Worm (Caenorhabditis elegans): Measurements from ENCODE around the gene stdh-1.

stdh-1 gene

DNA sequence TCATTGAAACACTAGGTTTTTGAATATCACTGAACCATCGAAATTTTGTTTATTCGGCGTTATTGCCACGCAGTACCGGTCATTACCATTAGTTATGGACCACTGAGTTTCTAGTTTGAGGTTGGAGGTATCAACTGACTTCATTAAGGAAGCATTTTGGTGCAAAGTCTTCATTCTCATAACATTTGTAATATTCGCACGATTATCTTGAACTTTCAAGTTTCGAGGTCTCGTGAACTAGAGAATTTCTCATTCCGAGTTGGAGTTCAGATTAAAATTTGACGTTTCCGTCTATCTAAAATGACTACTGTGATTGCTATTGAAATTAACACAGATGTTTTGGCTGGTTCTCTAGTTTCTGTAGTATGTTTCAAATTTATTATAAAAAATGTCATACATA is 14.4 kb downstream of the stdh-1 start, which contains the start of gene srx-42:
srx-42 (plus strand) TSS at position 301 of the 400 bp plus-strand sequence.
- TF ChIP-seq tbx-37 (GFP tag; conservative IDR thresholded peaks at IDR 0.05) (no peak), B0310.2 (tag; optimal IDR thresholded peaks at IDR 0.05) (no peak)

DNA sequence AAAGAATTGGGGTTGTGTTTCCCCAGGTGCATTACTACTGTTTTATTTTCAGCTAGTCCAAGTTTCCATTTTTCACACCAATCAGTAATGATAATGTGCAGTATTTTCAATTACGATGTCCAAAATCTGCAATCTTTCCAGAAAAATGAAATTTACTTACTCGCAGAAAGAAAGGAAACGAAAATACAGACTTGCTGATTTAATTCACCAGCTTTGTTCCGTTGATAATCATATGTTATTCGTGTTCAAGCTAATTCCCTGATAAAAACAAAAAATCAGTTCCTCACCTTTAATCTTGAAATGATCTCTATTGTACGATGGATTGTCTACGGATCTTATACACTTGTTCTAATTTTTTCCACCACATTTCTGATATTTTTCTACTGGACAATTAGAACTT is 17.6 kb downstream of the stdh-1 start, which contains the start of gene srxa-11:
srxa-11 (plus strand) TSS at position 301 of the 400 bp plus-strand sequence.
- TF ChIP-seq B0310.2 (tag; optimal IDR thresholded peaks at IDR 0.05) (no peak), ceh-13 (GFP tag; optimal IDR thresholded peaks at IDR 0.05) (no peak), scrt-1 (GFP tag; IDR thresholded peaks at IDR 0.05) (no peak), tbx-37 (GFP tag; conservative IDR thresholded peaks at IDR 0.05) (no peak), pes-1 (GFP tag; IDR thresholded peaks at IDR 0.05) (no peak), hnd-1 (tag; optimal IDR thresholded peaks at IDR 0.05) (no peak), ets-7 (tag; optimal IDR thresholded peaks at IDR 0.05) (no peak), aly-1 (tag; optimal IDR thresholded peaks at IDR 0.05) (no peak), tbx-11 (GFP tag; IDR thresholded peaks at IDR 0.05) (no peak), tra-4 (tag; optimal IDR thresholded peaks at IDR 0.05) (no peak), ceh-36 (tag; optimal IDR thresholded peaks at IDR 0.05) (no peak), hmg-4 (GFP tag; optimal IDR thresholded peaks at IDR 0.05) (no peak), sea-1 (GFP tag; conservative IDR thresholded peaks at IDR 0.05) (no peak), hmbx-1 (tag; optimal IDR thresholded peaks at IDR 0.05) (no peak), flt-1 (GFP tag; IDR thresholded peaks at IDR 0.05) (no peak), ama-1 (optimal IDR thresholded peaks at IDR 0.05) (no peak), F13C5.2 (tag; optimal IDR thresholded peaks at IDR 0.05) (no peak)

DNA sequence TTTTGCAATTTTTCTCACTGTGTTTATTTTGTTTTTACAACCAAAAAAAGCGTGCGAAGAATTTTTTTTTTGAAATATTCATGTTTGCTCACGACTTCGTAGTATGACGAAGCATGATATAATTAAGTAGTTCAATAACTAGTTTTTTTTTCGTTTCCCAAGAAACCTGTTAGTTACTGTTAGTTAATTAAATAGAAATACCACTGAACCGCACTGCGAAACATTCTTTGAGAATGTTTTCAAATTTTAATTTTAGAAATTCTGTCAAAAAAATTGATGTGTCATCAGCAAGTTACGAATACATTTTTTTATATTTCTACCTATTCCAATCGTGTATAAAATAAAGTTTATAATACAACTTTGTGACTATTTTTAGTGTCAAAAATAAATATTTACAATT is 20.1 kb downstream of the stdh-1 start, which contains the start of gene srxa-12:
srxa-12 (plus strand) TSS at position 301 of the 400 bp plus-strand sequence.
- TF ChIP-seq hmg-4 (GFP tag; optimal IDR thresholded peaks at IDR 0.05) (no peak), ama-1 (optimal IDR thresholded peaks at IDR 0.05) (no peak), ceh-13 (GFP tag; optimal IDR thresholded peaks at IDR 0.05) (no peak), flt-1 (GFP tag; IDR thresholded peaks at IDR 0.05) (no peak), scrt-1 (GFP tag; IDR thresholded peaks at IDR 0.05) (no peak)

DNA sequence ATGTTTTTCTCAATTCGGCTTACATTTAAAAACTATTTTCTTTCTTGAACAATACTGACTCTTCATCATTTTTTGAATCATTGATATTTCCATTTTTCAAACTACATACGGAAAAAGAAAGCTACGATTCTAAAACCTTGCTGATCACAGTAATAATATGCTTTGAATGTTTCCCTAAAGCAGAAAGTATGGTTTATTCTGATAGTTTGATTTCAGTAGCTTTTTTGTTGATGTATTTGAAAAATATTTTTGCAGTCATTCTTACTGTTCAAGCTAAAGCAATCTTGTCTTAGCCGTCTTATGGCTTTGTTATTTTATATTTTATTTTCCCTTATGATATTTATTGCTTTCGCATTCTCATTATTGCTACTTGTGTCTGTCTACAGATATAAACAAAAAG is 23.2 kb downstream of the stdh-1 start, which contains the start of gene srxa-13:
srxa-13 (plus strand) TSS at position 301 of the 400 bp plus-strand sequence.
- TF ChIP-seq hmg-4 (GFP tag; optimal IDR thresholded peaks at IDR 0.05): no peak
- no peak for TF ChIP-seq flt-1 (GFP tag; IDR thresholded peaks at IDR 0.05)
- no peak for TF ChIP-seq ceh-13 (GFP tag; optimal IDR thresholded peaks at IDR 0.05)
- no peak for TF ChIP-seq scrt-1 (GFP tag; IDR thresholded peaks at IDR 0.05)

DNA sequence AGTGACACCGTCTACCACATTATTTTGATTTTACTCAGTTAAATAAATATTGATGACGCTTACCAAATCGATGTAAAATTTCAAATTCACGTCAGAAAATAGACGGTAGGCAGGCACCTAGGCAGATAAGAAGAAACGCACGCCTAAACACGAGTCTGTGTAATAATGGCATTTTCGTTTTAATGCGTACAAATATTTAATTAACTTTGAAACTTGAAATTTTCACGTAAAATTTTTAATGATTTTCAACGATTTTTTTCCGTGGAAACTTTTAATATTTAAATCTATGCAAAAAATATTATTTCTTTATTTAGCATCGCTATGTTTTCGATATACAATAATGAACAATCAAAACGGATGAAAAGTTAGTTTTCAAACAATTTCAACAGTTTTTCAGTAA is 24.9 kb downstream of the stdh-1 start, which contains the start of gene C06B3.16:
C06B3.16 (plus strand) TSS at position 301 of the 400 bp plus-strand sequence.
- no peak for TF ChIP-seq scrt-1 (GFP tag; IDR thresholded peaks at IDR 0.05)
- no peak for TF ChIP-seq ets-7 (tag; optimal IDR thresholded peaks at IDR 0.05)
- no peak for TF ChIP-seq ceh-36 (tag; optimal IDR thresholded peaks at IDR 0.05)
- no peak for TF ChIP-seq hmg-4 (GFP tag; optimal IDR thresholded peaks at IDR 0.05)
- no peak for TF ChIP-seq sea-1 (GFP tag; conservative IDR thresholded peaks at IDR 0.05)

DNA sequence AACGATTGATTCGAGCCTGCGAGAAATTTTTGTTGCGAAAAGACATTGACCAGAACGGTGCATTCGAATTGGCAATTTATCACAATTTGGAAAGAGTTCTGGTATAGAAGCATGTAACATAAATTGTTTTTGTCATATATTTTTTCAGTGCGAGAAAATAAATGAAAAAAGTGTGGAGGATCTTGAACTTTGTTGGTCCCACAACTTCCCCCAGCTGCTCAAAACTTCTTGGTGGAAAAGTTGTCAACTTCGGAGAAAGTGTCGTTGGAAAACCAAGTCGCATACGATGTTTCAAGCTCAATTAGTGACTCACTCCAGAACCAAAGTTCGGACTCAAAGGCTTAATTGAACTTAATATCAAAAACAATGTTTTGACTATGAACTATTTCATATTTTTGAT is 25.7 kb downstream of the stdh-1 start:
- TF ChIP-seq scrt-1 (GFP tag; IDR thresholded peaks at IDR 0.05): no peak
- TF ChIP-seq aly-1 (tag; optimal IDR thresholded peaks at IDR 0.05): no peak
- no peak for TF ChIP-seq sea-1 (GFP tag; conservative IDR thresholded peaks at IDR 0.05)
- no peak for TF ChIP-seq hmg-4 (GFP tag; optimal IDR thresholded peaks at IDR 0.05)
- no peak for TF ChIP-seq hnd-1 (tag; optimal IDR thresholded peaks at IDR 0.05)
- no peak for TF ChIP-seq tbx-11 (GFP tag; IDR thresholded peaks at IDR 0.05)
- no peak for TF ChIP-seq ama-1 (optimal IDR thresholded peaks at IDR 0.05)
- TF ChIP-seq tbx-37 (GFP tag; conservative IDR thresholded peaks at IDR 0.05): no peak
- TF ChIP-seq hmbx-1 (tag; optimal IDR thresholded peaks at IDR 0.05): no peak
- TF ChIP-seq F13C5.2 (tag; optimal IDR thresholded peaks at IDR 0.05): no peak
- no peak for TF ChIP-seq B0310.2 (tag; optimal IDR thresholded peaks at IDR 0.05)
- no peak for TF ChIP-seq flt-1 (GFP tag; IDR thresholded peaks at IDR 0.05)
- TF ChIP-seq ets-7 (tag; optimal IDR thresholded peaks at IDR 0.05): no peak
- TF ChIP-seq pes-1 (GFP tag; IDR thresholded peaks at IDR 0.05): no peak
- TF ChIP-seq tra-4 (tag; optimal IDR thresholded peaks at IDR 0.05): no peak
- no peak for TF ChIP-seq ceh-36 (tag; optimal IDR thresholded peaks at IDR 0.05)
- no peak for TF ChIP-seq ceh-13 (GFP tag; optimal IDR thresholded peaks at IDR 0.05)

DNA sequence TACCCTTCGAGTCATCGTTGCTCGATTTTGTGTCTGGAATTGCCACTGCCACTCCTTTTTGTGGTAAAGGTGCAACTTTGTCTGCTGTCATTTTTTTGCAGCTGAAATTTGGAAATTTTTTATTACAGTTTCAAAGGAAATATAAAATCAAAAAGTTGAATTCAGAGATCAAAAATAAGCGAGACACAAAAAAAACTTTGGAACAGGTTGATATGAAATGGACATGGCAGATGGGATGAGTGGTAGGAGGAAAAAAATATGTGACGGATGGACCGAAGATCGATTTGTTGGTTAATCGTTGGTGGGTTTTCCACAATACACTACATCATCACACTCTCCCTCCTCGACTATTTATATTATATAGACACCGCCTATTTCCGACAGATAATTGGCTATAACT is 28.3 kb downstream of the stdh-1 start, which contains the start of gene R10D12.1:
R10D12.1 (minus strand) TSS at position 101 of the 400 bp plus-strand sequence.
- TF ChIP-seq ceh-13 (GFP tag; optimal IDR thresholded peaks at IDR 0.05): no peak

DNA sequence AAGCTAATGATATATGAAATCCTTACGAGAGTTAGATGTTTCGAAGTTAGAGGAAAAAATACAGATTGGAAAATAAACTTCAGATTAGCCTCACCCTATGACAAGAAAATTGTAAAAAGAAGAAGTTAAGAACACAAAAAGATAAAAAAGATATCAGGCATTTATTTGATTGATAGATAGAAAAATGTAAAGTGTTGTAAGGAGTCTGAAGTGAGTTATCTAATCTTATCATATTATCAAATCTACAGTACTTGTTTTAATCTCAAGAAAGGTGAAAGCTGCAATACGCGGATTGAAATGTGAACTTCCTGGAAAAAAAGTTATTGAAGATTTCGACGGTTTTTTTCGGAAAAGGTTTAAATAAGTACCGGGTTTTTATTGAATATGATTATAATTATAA is 29.1 kb downstream of the stdh-1 start:
- no peak for TF ChIP-seq hnd-1 (tag; optimal IDR thresholded peaks at IDR 0.05)
- no peak for TF ChIP-seq B0310.2 (tag; optimal IDR thresholded peaks at IDR 0.05)
- TF ChIP-seq ceh-36 (tag; optimal IDR thresholded peaks at IDR 0.05): no peak
- TF ChIP-seq flt-1 (GFP tag; IDR thresholded peaks at IDR 0.05): no peak
- TF ChIP-seq pes-1 (GFP tag; IDR thresholded peaks at IDR 0.05): no peak
- TF ChIP-seq aly-1 (tag; optimal IDR thresholded peaks at IDR 0.05): no peak
- TF ChIP-seq hmg-4 (GFP tag; optimal IDR thresholded peaks at IDR 0.05): no peak
- no peak for TF ChIP-seq tbx-11 (GFP tag; IDR thresholded peaks at IDR 0.05)
- TF ChIP-seq F13C5.2 (tag; optimal IDR thresholded peaks at IDR 0.05): no peak
- TF ChIP-seq ceh-13 (GFP tag; optimal IDR thresholded peaks at IDR 0.05): no peak
- no peak for TF ChIP-seq sea-1 (GFP tag; conservative IDR thresholded peaks at IDR 0.05)
- TF ChIP-seq ama-1 (optimal IDR thresholded peaks at IDR 0.05): no peak
- TF ChIP-seq tra-4 (tag; optimal IDR thresholded peaks at IDR 0.05): no peak
- no peak for TF ChIP-seq scrt-1 (GFP tag; IDR thresholded peaks at IDR 0.05)
- no peak for TF ChIP-seq ets-7 (tag; optimal IDR thresholded peaks at IDR 0.05)
- TF ChIP-seq hmbx-1 (tag; optimal IDR thresholded peaks at IDR 0.05): no peak
- TF ChIP-seq tbx-37 (GFP tag; conservative IDR thresholded peaks at IDR 0.05): no peak

All from whole organism, early embryonic.